Fruit fly (Drosophila melanogaster) whole organism, prepupa: ENCODE results near the gene CG3631.

ENCODE experiments used
- Blimp-1 ChIP-seq: fragments of 200-800 bp; sonication (Bioruptor generic); optimal IDR thresholded peaks from 3 replicates; lab custom pipeline; 2017; ENCODE audit warnings: missing biosample characterization, missing genetic modification characterization, mild to moderate bottlenecking, moderate library complexity, missing genetic modification reagents
- CG31627 ChIP-seq: fragments of 200-800 bp; sonication (Bioruptor generic); optimal IDR thresholded peaks from 3 replicates; lab custom pipeline; 2016; ENCODE audit warnings: missing biosample characterization, missing genetic modification characterization
- CG8119 ChIP-seq: fragments of 200-800 bp; sonication (Bioruptor generic); IDR thresholded peaks from 3 replicates; pipeline ENCODE4 v1.3.6; 2022; ENCODE audit warnings: missing biosample characterization, missing genetic modification characterization
- Smox ChIP-seq: fragments of 200-800 bp; sonication (Bioruptor generic); optimal IDR thresholded peaks from 3 replicates; lab custom pipeline; 2016; ENCODE audit warnings: missing biosample characterization, missing genetic modification characterization
- eg ChIP-seq: fragments of 200-800 bp; sonication (Bioruptor generic); IDR thresholded peaks from 3 replicates; pipeline ENCODE4 v1.3.6; 2022; ENCODE audit warnings: missing biosample characterization, missing genetic modification characterization
- esn ChIP-seq: fragments of 200-800 bp; sonication (Bioruptor generic); optimal IDR thresholded peaks from 2 replicates; lab custom pipeline; 2016; ENCODE audit warnings: missing biosample characterization, mild to moderate bottlenecking, missing genetic modification characterization, moderate library complexity

DNA sequence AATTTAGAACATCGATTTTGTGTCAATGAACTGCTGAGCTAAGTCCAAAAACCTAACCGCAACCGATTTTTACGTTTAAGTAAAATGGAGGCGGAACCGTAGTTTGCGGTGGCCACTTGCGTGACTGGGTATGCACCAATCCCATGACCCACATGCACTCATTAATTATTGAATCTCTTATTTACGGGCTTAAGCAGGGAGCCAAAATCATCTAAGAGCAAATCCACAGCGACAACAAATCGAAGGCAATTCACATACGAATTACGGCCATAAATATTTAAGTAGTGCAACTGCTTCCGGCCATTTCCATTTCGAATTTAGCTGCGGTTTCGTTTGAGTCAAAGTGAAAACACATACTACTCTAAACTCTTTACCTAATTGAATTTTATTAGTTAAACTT lies 14.4 kb upstream of the CG3631 start:
- TF ChIP-seq Blimp-1 (GFP tag; lab: Kevin White, UChicago) (no peak), esn (GFP tag; lab: Kevin White, UChicago) (no peak), eg (GFP tag; lab: Robert Waterston, UW) (no peak), CG31627 (GFP tag; lab: Kevin White, UChicago) (no peak), Smox (no peak), CG8119 (GFP tag; lab: Robert Waterston, UW) (no peak)
